Worm (Caenorhabditis elegans) whole organism, L4 larva: ENCODE data around the gene Y39H10B.2.

Source experiments
- lin-15B ChIP-seq: fragments of 150-350 bp; sonication (generic microtip); optimal IDR thresholded peaks from 3 replicates; lab custom pipeline; 2014; ENCODE audit warnings: missing biosample characterization, missing genetic modification characterization
- tra-1 ChIP-seq: fragments of 200-800 bp; sonication (Bioruptor generic); IDR thresholded peaks from 2 replicates; pipeline ENCODE4 v1.3.6; 2022; ENCODE audit warnings: missing genetic modification reagents, missing genetic modification characterization, missing compliant biosample characterization

DNA sequence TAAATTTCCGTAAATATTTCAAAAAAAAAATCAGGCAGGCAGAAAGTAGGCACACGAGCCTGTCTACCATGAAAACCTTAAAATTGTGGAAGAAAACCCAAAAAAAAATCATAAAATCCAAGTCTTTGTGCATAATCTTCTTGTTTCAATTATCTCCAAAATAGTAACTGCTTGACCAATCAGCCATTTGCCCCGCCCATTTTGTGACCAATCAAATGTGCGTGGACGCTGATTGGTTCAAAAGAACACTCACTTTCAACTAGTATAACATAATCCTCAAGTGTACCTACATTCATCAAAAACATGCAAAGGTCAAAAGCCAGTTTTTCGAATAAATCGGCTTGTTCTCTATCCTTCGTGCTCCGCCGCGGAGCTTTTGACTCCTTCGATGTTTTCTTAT, 9.9 kb downstream of the Y39H10B.2 start:
- TF ChIP-seq lin-15B (no peak), tra-1 (GFP tag; lab: Robert Waterston, UW) (no peak)
